Fruit fly (Drosophila melanogaster) whole organism, pupa: ENCODE results near the gene CG42788.

Experiments
- CG10348 ChIP-seq: fragments of 200-800 bp; sonication (Bioruptor generic); IDR thresholded peaks from 2 replicates; pipeline ENCODE4 v1.3.6; 2022; ENCODE audit warnings: missing biosample characterization, missing genetic modification characterization
- CG12605 ChIP-seq: fragments of 200-800 bp; sonication (Bioruptor generic); IDR thresholded peaks from 2 replicates; pipeline ENCODE4 v1.3.6; 2022; ENCODE audit warnings: missing biosample characterization, missing genetic modification characterization
- CG13204 ChIP-seq: fragments of 200-800 bp; sonication (Bioruptor generic); optimal IDR thresholded peaks from 2 replicates; lab custom pipeline; 2018; ENCODE audit warnings: missing biosample characterization, mild to moderate bottlenecking, missing genetic modification characterization, moderate library complexity
- CG14655 ChIP-seq: fragments of 200-800 bp; sonication (Bioruptor generic); optimal IDR thresholded peaks from 3 replicates; lab custom pipeline; 2017; ENCODE audit warnings: mild to moderate bottlenecking, missing biosample characterization, missing genetic modification reagents, missing genetic modification characterization
- CG15710 ChIP-seq: fragments of 200-800 bp; sonication (Bioruptor generic); optimal IDR thresholded peaks from 2 replicates; lab custom pipeline; 2018; ENCODE audit warnings: missing biosample characterization, mild to moderate bottlenecking, missing genetic modification characterization, moderate library complexity
- CG17806 ChIP-seq: fragments of 200-800 bp; sonication (Bioruptor generic); optimal IDR thresholded peaks from 2 replicates; lab custom pipeline; 2018; ENCODE audit warnings: missing biosample characterization, mild to moderate bottlenecking, missing genetic modification characterization, moderate library complexity
- CG32121 ChIP-seq: fragments of 200-800 bp; sonication (Bioruptor generic); IDR thresholded peaks from 2 replicates; pipeline ENCODE4 v1.3.6; 2022; ENCODE audit warnings: missing biosample characterization, missing genetic modification characterization
- CG34367 ChIP-seq: fragments of 200-800 bp; sonication (Bioruptor generic); optimal IDR thresholded peaks from 2 replicates; lab custom pipeline; 2018; ENCODE audit warnings: missing biosample characterization, mild to moderate bottlenecking, missing genetic modification characterization
- CG4496 ChIP-seq: fragments of 200-800 bp; sonication (Bioruptor generic); IDR thresholded peaks from 3 replicates; pipeline ENCODE4 v1.3.6; 2022; ENCODE audit warnings: missing biosample characterization, missing genetic modification characterization
- CG8159 ChIP-seq: fragments of 200-800 bp; sonication (Bioruptor generic); optimal IDR thresholded peaks from 3 replicates; lab custom pipeline; 2018; ENCODE audit warnings: missing biosample characterization, mild to moderate bottlenecking, missing genetic modification characterization, moderate library complexity
- CG8301 ChIP-seq: fragments of 200-800 bp; sonication (Bioruptor generic); optimal IDR thresholded peaks from 2 replicates; lab custom pipeline; 2018; ENCODE audit warnings: missing biosample characterization, mild to moderate bottlenecking, missing genetic modification characterization
- CG9948 ChIP-seq: fragments of 200-800 bp; sonication (Bioruptor generic); optimal IDR thresholded peaks from 2 replicates; lab custom pipeline; 2018; ENCODE audit warnings: missing biosample characterization, mild to moderate bottlenecking, missing genetic modification characterization, moderate library complexity
- D1 ChIP-seq: fragments of 200-800 bp; sonication (Bioruptor generic); optimal IDR thresholded peaks from 2 replicates; lab custom pipeline; 2018; ENCODE audit warnings: missing biosample characterization, mild to moderate bottlenecking, missing genetic modification characterization, moderate library complexity
- EcR ChIP-seq: fragments of 200-800 bp; sonication (Bioruptor generic); optimal IDR thresholded peaks from 3 replicates; lab custom pipeline; 2019; ENCODE audit warnings: missing biosample characterization, missing genetic modification characterization, mild to moderate bottlenecking, moderate library complexity, missing genetic modification reagents
- Ets98B ChIP-seq: fragments of 200-800 bp; sonication (Bioruptor generic); IDR thresholded peaks from 2 replicates; pipeline ENCODE4 v1.3.6; 2022; ENCODE audit warnings: missing biosample characterization, missing genetic modification characterization
- Pif1A ChIP-seq: fragments of 200-800 bp; sonication (Bioruptor generic); optimal IDR thresholded peaks from 3 replicates; lab custom pipeline; 2016; ENCODE audit warnings: missing biosample characterization, missing genetic modification characterization
- Pif1B ChIP-seq: fragments of 200-800 bp; sonication (Bioruptor generic); optimal IDR thresholded peaks from 3 replicates; lab custom pipeline; 2016; ENCODE audit warnings: missing biosample characterization, missing genetic modification characterization
- Snoo ChIP-seq: fragments of 200-800 bp; sonication (Bioruptor generic); optimal IDR thresholded peaks from 3 replicates; lab custom pipeline; 2017; ENCODE audit warnings: missing biosample characterization, mild to moderate bottlenecking, missing genetic modification characterization, inconsistent platforms
- fd96Ca ChIP-seq: fragments of 200-800 bp; sonication (Bioruptor generic); IDR thresholded peaks from 3 replicates; pipeline ENCODE4 v1.3.6; 2022; ENCODE audit warnings: missing biosample characterization, missing genetic modification characterization
- gl ChIP-seq: fragments of 200-800 bp; sonication (Bioruptor generic); optimal IDR thresholded peaks from 2 replicates; lab custom pipeline; 2018; ENCODE audit warnings: missing biosample characterization, mild to moderate bottlenecking, missing genetic modification characterization
- rn ChIP-seq: fragments of 200-800 bp; sonication (Bioruptor generic); IDR thresholded peaks from 2 replicates; pipeline ENCODE4 v1.3.6; 2022; ENCODE audit warnings: missing biosample characterization, missing genetic modification characterization

Gene CG42788

DNA sequence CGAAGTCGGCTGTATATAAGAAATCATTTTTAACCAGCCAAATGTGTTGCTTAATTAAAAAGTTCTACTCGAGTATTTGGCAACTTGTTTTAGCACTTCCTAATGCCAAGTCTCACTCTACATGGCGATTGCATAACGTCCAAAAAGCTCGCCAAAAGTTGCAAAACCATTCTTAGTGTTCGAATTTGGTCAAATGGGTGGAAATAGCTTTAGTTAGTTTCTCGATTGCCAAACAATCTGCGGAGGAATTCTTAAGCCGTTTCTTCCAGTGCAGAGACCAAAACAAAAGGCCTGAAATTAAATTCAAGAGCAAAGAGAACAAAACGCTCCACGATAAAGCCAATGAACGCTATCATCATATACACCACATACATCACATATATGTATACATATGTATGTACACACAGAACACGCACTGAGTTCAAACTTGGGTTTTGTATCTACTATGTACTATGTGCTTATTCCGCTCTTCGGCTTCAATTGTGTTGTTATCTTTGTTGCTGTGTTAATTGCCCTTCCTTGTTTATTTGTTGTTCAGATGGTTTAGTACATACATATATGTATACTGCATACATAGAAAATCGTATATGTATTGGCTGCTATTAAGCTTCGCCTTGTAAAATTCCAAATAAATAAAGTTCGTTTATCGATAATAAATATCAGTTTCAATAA, 42.3 kb downstream of the CG42788 start:
- TF ChIP-seq CG8159 (tag; lab: Kevin White, UChicago) (no peak), CG8301 (tag; lab: Kevin White, UChicago) (no peak), EcR (peak; percentile 77), CG4496 (GFP tag; lab: Robert Waterston, UW) (peak; percentile 79), CG17806 (peak; percentile 31), Snoo (tag; lab: Kevin White, UChicago) (no peak)

DNA sequence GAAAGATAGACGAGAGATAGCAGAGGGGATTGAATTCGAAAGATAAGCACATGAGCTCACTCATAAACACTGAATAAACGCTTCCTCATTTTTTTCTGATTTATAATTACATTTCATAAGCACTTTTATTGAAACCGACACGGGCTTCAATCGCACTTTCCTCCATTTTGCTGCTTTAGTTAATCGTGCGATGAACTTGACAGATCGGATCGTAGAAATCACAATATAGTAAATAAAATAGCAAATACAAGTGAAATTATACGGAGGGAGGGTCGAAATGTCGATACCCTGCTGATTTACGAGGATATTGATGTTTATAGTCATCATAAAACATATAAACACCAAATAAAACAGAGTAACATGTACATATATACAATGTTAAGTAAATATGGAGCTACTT, 43.5 kb downstream of the CG42788 start:
- TF ChIP-seq Pif1A (GFP tag; lab: Kevin White, UChicago), result peak; percentile 3
- TF ChIP-seq CG15710 (tag; lab: Kevin White, UChicago), result no peak
- TF ChIP-seq CG14655 (GFP tag; lab: Kevin White, UChicago), result no peak
- peak; percentile 78 for TF ChIP-seq EcR

DNA sequence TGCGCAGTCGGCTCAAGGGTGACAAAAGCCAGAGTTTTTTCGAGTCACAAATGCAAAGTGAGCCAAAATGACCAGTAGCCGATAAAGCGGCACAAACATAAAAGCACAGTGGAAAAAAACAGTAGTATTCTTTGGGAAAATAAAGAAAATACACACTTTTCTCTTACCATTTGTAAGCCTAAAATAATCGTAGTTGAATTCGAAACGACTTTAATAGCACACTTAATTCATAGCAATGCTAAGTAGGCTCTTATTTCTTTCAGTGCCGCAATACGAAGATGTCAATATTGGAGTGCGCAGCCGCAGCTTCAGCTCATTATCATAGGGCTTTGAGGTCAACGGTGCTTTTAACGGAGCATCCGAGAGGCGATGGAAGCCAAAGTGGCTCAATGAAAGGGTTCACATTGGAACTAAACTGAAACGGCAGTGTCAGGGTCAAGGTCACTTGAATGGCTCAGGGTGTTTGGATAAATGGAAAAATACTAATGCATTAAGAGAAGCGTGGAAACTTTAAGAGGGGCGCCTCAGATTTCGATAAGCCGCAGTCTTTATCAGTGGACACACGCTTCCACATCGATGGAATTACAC, 44.0 kb downstream of the CG42788 start:
- TF ChIP-seq CG9948 (tag; lab: Kevin White, UChicago), result peak; percentile 24
- TF ChIP-seq Ets98B, result no peak
- peak; percentile 42; the same call in 1 of the 3 replicates for TF ChIP-seq fd96Ca (GFP tag; lab: Robert Waterston, UW)
- no peak for TF ChIP-seq CG32121 (GFP tag; lab: Robert Waterston, UW)
- TF ChIP-seq CG8301 (tag; lab: Kevin White, UChicago), result peak; percentile 14
- peak; percentile 35 for TF ChIP-seq CG15710 (tag; lab: Kevin White, UChicago)
- TF ChIP-seq CG13204 (GFP tag; lab: Kevin White, UChicago), result no peak
- no peak for TF ChIP-seq gl (tag; lab: Kevin White, UChicago)
- no peak for TF ChIP-seq rn (GFP tag; lab: Robert Waterston, UW)
- no peak for TF ChIP-seq Pif1B (GFP tag; lab: Kevin White, UChicago)
- TF ChIP-seq CG17806, result peak; percentile 30
- TF ChIP-seq CG14655 (GFP tag; lab: Kevin White, UChicago), result peak; percentile 40
- TF ChIP-seq CG34367, result peak; percentile 35
- peak; percentile 35 for TF ChIP-seq CG8159 (tag; lab: Kevin White, UChicago)
- peak; percentile 42 for TF ChIP-seq Snoo (tag; lab: Kevin White, UChicago)
- TF ChIP-seq CG4496 (GFP tag; lab: Robert Waterston, UW), result 0 out of 3 replicates have a peak, but pooled peaks have one; percentile 32
- TF ChIP-seq D1, result no peak

dm6 chr3R:15087043-15087442, 44.7 kb downstream of the CG42788 start:
- TF ChIP-seq CG34367 (no peak), Pif1A (GFP tag; lab: Kevin White, UChicago) (no peak), CG17806 (no peak), CG10348 (no peak), rn (GFP tag; lab: Robert Waterston, UW) (no peak), Pif1B (GFP tag; lab: Kevin White, UChicago) (no peak), fd96Ca (GFP tag; lab: Robert Waterston, UW) (no peak), CG13204 (GFP tag; lab: Kevin White, UChicago) (no peak), CG4496 (GFP tag; lab: Robert Waterston, UW) (no peak), CG14655 (GFP tag; lab: Kevin White, UChicago) (no peak), Snoo (tag; lab: Kevin White, UChicago) (no peak), D1 (no peak), gl (tag; lab: Kevin White, UChicago) (no peak), CG8301 (tag; lab: Kevin White, UChicago) (no peak), Ets98B (no peak), CG15710 (tag; lab: Kevin White, UChicago) (no peak), CG8159 (tag; lab: Kevin White, UChicago) (no peak), CG32121 (GFP tag; lab: Robert Waterston, UW) (no peak), CG12605 (no peak)

- no peak for TF ChIP-seq Snoo (tag; lab: Kevin White, UChicago)
- peak; percentile 33; the same call in 1 of the 2 replicates for TF ChIP-seq CG32121 (GFP tag; lab: Robert Waterston, UW)
Observed at dm6 chr3R:15084461-15085106, 47.1 kb downstream of the CG42788 start.

DNA sequence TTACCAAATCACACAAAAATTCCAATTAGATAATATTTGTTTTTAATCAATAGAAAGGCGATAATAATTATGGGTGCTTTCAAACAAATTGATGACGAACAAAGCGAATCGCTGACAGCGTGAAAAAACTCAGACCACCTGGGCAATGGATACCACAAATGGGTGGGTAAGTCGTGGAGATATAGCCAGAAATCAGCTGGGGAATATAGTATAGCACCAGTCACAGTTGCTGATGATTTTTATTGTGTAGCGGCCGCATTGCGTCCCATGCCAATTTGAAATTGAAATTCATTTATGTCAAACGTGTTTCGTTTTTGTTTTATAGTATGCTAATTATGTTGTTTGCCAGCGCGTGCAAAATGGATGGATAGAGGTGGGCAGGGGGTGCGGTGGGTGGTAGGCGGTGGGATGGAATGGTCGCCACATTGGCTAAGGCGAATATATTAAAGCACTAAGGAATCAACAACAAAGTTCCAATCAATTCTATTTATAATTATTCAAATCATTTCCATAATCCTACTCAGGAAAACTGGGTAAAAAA, 48.0 kb downstream of the CG42788 start:
- no peak for TF ChIP-seq EcR
- TF ChIP-seq CG32121 (GFP tag; lab: Robert Waterston, UW), result no peak
- TF ChIP-seq CG15710 (tag; lab: Kevin White, UChicago), result no peak
- TF ChIP-seq CG8301 (tag; lab: Kevin White, UChicago), result no peak
- no peak for TF ChIP-seq gl (tag; lab: Kevin White, UChicago)
- no peak for TF ChIP-seq CG10348
- no peak for TF ChIP-seq Pif1A (GFP tag; lab: Kevin White, UChicago)
- no peak for TF ChIP-seq CG12605
- no peak for TF ChIP-seq Pif1B (GFP tag; lab: Kevin White, UChicago)
